Fruit fly (Drosophila melanogaster): Measurements from ENCODE around the gene CG6766.

The CG6766 gene

DNA sequence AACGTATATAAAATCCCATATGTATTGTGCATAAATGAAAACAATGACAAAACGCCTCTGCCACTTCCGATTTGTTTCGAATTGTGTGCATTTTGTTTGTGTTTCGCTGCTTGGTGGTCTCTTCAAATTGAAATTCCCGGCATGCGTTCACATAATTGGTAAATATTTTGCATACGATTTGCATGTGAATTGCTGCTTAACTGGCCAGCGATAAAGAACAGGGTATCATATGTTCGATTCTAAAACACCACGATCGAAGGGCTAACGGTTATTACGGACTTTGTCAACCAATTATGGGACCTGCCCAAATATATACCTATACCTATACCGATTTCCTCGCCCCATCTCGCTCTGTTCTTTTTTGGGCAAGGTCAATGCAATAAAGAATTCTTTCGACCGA lies 12.4 kb downstream of the CG6766 start:
- TF ChIP-seq ovo (GFP tag; optimal IDR thresholded peaks at IDR 0.05) = no peak
- TF ChIP-seq kay (GFP tag; ENCODE audit: borderline replicate concordance) = no peak
- no peak for TF ChIP-seq CG12768 (GFP tag; optimal IDR thresholded peaks at IDR 0.05)
- TF ChIP-seq Mnt (GFP tag; optimal IDR thresholded peaks at IDR 0.05) = no peak
- TF ChIP-seq bab1 (GFP tag; optimal IDR thresholded peaks at IDR 0.05) = no peak
- TF ChIP-seq CG1620 (GFP tag; optimal IDR thresholded peaks at IDR 0.05) = no peak
- no peak for TF ChIP-seq CG5204 (GFP tag; optimal IDR thresholded peaks at IDR 0.05)
- TF ChIP-seq CG7045 (GFP tag; optimal IDR thresholded peaks at IDR 0.05) = no peak

DNA sequence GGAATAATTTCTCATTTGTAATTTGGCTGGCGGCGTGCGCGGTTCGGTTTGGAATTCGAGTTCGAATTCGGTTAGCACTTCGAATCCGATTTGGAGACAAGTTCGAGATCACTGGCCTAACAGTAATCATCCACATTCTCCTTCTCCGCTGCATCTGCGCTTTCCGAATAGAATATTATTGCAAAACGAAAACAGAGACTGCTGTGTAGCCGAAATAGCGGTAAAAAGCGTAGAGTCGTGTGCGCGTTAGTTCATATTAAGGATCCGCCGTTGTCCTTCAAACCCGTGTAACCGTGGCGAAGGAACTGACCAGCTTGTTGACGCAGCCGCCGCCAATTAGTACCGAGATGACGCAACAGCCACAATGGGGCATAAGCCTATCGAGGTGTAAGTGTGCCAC lies 13.1 kb downstream of the CG6766 start, which contains the start of gene dmGlut:
dmGlut (plus strand) TSS at position 4 of the 400 bp plus-strand sequence.
- TF ChIP-seq Clk (GFP tag; optimal IDR thresholded peaks at IDR 0.05) (no peak), bab1 (GFP tag; optimal IDR thresholded peaks at IDR 0.05) (no peak), pad (GFP tag; optimal IDR thresholded peaks at IDR 0.05) (peak; percentile 93), toe (GFP tag; optimal IDR thresholded peaks at IDR 0.05) (no peak), CG12768 (GFP tag; optimal IDR thresholded peaks at IDR 0.05) (no peak)

DNA sequence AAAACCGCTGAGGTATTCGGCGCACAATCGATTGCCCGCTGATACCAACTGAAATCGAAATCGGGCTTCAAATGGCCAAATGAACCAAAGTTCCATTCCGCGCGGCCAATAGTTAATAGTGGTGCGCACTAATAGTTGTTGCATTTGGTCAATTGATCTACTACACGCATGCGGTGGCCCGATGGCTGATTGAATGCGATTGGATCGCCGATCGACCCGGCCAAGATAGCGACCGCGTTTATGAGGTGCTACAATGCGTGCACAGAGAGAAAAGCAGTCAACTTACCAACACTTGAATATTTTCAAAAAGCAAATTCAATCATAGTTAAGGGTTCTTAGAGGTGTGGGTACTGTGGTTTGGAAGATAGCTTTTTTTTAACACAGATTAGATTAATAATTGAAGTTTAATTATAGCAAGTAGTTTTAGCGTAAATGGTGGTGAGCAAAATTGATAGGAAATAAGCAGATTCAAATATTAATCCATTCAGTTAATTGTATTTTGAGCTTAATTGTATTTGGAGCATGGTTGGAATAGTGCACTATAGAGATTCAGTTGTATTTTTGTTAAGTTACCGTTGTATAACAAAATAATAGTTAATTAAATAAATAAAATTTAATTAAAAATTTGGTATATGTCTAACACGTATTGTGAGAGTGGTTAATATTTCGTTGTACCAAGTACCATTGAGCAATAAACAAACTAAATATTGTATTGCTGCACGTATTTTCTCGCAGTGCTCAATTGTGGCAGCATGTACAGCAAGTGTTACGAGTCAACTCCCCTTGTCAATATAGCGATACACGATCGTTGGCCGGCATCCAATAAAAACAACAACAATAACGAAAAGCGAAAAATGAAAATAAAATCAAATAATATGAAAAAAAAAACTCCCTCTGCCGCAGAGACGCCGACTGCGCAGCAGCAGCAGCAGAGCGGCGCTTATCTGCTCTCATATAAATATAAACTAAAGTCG lies 13.7 kb downstream of the CG6766 start:
- TF ChIP-seq kay (GFP tag; ENCODE audit: borderline replicate concordance) = no peak
- peak; percentile 39 for TF ChIP-seq CG5204 (GFP tag; optimal IDR thresholded peaks at IDR 0.05)
- peak; percentile 46 for TF ChIP-seq CG11617 (GFP tag; optimal IDR thresholded peaks at IDR 0.05)
- TF ChIP-seq CG1620 (GFP tag; optimal IDR thresholded peaks at IDR 0.05) = no peak
- peak; percentile 3 for TF ChIP-seq cic (GFP tag; optimal IDR thresholded peaks at IDR 0.05)

DNA sequence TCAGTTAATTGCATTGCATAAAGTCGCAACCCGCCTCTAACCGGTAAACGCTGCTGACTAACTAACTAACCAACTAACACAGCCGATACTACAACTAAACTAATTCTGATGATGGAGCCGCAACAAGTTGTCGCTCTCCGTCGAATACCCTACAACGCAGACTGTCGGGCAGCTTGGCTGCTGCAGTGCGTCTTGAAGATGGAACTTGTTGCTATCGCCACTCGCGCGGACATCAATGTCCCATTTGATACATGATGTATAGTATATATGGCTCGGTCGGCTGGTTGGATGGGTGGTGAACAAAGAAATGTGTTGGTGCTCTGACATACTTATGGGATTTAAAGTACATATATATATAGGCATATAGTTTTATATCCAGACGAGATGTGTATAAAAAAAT lies 15.0 kb downstream of the CG6766 start:
- TF ChIP-seq CG12768 (GFP tag; optimal IDR thresholded peaks at IDR 0.05) (peak; percentile 6), kay (GFP tag; ENCODE audit: borderline replicate concordance) (peak; percentile 49), ovo (GFP tag; optimal IDR thresholded peaks at IDR 0.05) (peak; percentile 12), tj (GFP tag; optimal IDR thresholded peaks at IDR 0.05) (no peak)

DNA sequence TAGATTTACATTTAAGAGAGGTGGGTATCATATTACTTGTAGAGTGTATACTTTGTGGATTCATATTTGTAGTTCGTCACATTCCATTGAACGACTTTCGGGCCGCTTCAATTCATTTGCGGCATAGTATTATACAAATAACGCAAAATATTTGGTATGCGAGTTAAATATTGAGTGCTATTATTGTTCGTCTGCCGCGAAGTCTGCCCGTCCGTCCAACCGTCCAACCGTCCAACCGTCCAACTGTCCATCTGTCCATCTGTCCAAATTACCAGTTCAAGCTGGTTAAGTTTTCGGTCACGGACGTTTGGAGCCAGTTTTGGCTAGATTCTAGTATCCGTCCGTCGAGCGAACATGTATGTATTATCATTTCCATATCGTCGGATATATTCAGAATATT lies 16.4 kb downstream of the CG6766 start:
- TF ChIP-seq ovo (GFP tag; optimal IDR thresholded peaks at IDR 0.05) (no peak), CG12768 (GFP tag; optimal IDR thresholded peaks at IDR 0.05) (no peak), Crg-1 (GFP tag; optimal IDR thresholded peaks at IDR 0.05) (no peak), CG5204 (GFP tag; optimal IDR thresholded peaks at IDR 0.05) (no peak), CG1620 (GFP tag; optimal IDR thresholded peaks at IDR 0.05) (no peak), kay (GFP tag; ENCODE audit: borderline replicate concordance) (no peak), CG14711 (tag; optimal IDR thresholded peaks at IDR 0.05) (no peak), bab1 (GFP tag; optimal IDR thresholded peaks at IDR 0.05) (no peak), cic (GFP tag; optimal IDR thresholded peaks at IDR 0.05) (no peak), Mnt (GFP tag; optimal IDR thresholded peaks at IDR 0.05) (no peak), Hr96 (GFP tag; optimal IDR thresholded peaks at IDR 0.05) (no peak), pad (GFP tag; optimal IDR thresholded peaks at IDR 0.05) (no peak), CG33017 (tag; optimal IDR thresholded peaks at IDR 0.05) (no peak), CG11617 (GFP tag; optimal IDR thresholded peaks at IDR 0.05) (no peak), tj (GFP tag; optimal IDR thresholded peaks at IDR 0.05) (no peak), CG7045 (GFP tag; optimal IDR thresholded peaks at IDR 0.05) (no peak)

DNA sequence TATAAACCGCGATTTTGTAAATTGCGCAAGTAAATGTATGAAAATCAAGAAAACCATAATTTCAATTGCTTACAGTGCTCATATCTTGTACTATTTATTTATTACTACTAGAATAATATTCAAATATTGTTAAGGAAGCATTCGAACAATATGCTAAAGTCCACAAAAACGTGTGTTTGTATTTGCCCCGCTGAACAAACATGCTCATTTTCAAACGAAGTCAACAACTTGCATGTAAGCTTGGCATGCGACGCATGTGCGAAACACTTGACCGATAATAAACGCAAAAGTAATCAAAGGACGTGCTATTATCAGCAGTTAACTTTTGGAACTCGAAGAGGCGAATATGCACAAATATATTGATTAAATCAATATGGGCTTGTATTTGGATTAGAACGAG lies 19.3 kb downstream of the CG6766 start:
- TF ChIP-seq Crg-1 (GFP tag; optimal IDR thresholded peaks at IDR 0.05) (peak; percentile 77), pad (GFP tag; optimal IDR thresholded peaks at IDR 0.05) (no peak), CG11617 (GFP tag; optimal IDR thresholded peaks at IDR 0.05) (peak; percentile 58), Hr96 (GFP tag; optimal IDR thresholded peaks at IDR 0.05) (no peak), cic (GFP tag; optimal IDR thresholded peaks at IDR 0.05) (peak; percentile 1), kay (GFP tag; ENCODE audit: borderline replicate concordance) (peak; percentile 63), CG33017 (tag; optimal IDR thresholded peaks at IDR 0.05) (peak; percentile 8), ovo (GFP tag; optimal IDR thresholded peaks at IDR 0.05) (peak; percentile 66), cnc (optimal IDR thresholded peaks at IDR 0.05) (no peak), Mnt (GFP tag; optimal IDR thresholded peaks at IDR 0.05) (peak; percentile 63), CG7101 (tag; optimal IDR thresholded peaks at IDR 0.05) (peak; percentile 79), toe (GFP tag; optimal IDR thresholded peaks at IDR 0.05) (no peak), CG1620 (GFP tag; optimal IDR thresholded peaks at IDR 0.05) (peak; percentile 38), CG14711 (tag; optimal IDR thresholded peaks at IDR 0.05) (no peak), CG12768 (GFP tag; optimal IDR thresholded peaks at IDR 0.05) (no peak), CG5204 (GFP tag; optimal IDR thresholded peaks at IDR 0.05) (no peak), CG7045 (GFP tag; optimal IDR thresholded peaks at IDR 0.05) (peak; percentile 22), tj (GFP tag; optimal IDR thresholded peaks at IDR 0.05) (no peak), Clk (GFP tag; optimal IDR thresholded peaks at IDR 0.05) (no peak), bab1 (GFP tag; optimal IDR thresholded peaks at IDR 0.05) (no peak)

DNA sequence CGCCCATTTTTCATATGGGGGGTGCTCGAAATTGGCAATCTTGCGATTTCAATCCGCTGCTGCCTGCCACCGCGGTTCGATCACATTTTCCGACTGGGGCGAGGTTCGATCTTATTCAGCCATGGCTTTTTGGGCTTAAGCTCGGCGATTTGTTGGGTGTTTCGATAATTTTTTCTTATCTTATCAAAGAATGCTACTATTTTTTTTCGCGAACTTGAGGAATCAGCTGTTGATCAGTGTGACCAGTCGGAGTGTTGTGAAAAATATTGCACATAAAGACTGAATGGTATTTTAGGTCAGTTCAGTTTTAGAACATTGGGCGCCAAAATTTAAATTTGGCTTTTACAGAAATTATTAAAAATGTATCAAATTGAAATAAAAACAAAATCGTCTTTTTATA lies 19.8 kb downstream of the CG6766 start, which contains the start of gene Wdr81:
Wdr81 (minus strand) TSS at position 226 of the 400 bp plus-strand sequence.
- no peak for TF ChIP-seq ovo (GFP tag; optimal IDR thresholded peaks at IDR 0.05)
- TF ChIP-seq Mnt (GFP tag; optimal IDR thresholded peaks at IDR 0.05) = no peak
- TF ChIP-seq CG14711 (tag; optimal IDR thresholded peaks at IDR 0.05) = no peak
- TF ChIP-seq bab1 (GFP tag; optimal IDR thresholded peaks at IDR 0.05) = peak; percentile 56
- TF ChIP-seq CG12768 (GFP tag; optimal IDR thresholded peaks at IDR 0.05) = no peak
